Fruit fly (Drosophila melanogaster) whole organism, embryonic: Measurements from ENCODE around the gene lectin-37Db.

Source experiments
- BEAF-32 ChIP-seq: fragments of 200-800 bp; sonication (Bioruptor generic); optimal IDR thresholded peaks from 3 replicates; lab custom pipeline; 2017; ENCODE audit warnings: missing biosample characterization, missing genetic modification characterization, mild to moderate bottlenecking, moderate library complexity, missing genetic modification reagents
- CG11504 ChIP-seq: fragments of 200-800 bp; sonication (Bioruptor generic); optimal IDR thresholded peaks from 3 replicates; lab custom pipeline; 2019; ENCODE audit warnings: missing biosample characterization, mild to moderate bottlenecking, missing genetic modification characterization, moderate library complexity
- CG12391 ChIP-seq: fragments of 200-800 bp; sonication (Bioruptor generic); optimal IDR thresholded peaks from 3 replicates; lab custom pipeline; 2018; ENCODE audit warnings: missing biosample characterization, mild to moderate bottlenecking, missing genetic modification characterization, moderate library complexity
- CG12659 ChIP-seq: fragments of 200-800 bp; sonication (Bioruptor generic); optimal IDR thresholded peaks from 3 replicates; lab custom pipeline; 2017; ENCODE audit warnings: mild to moderate bottlenecking, missing biosample characterization, missing genetic modification reagents, missing genetic modification characterization
- CG13123 ChIP-seq: fragments of 200-800 bp; sonication (Bioruptor generic); optimal IDR thresholded peaks from 2 replicates; lab custom pipeline; 2016; ENCODE audit warnings: missing biosample characterization, missing genetic modification characterization
- CG15696 ChIP-seq: fragments of 200-800 bp; sonication (Bioruptor generic); optimal IDR thresholded peaks from 2 replicates; lab custom pipeline; 2019; ENCODE audit warnings: missing biosample characterization, mild to moderate bottlenecking, missing genetic modification characterization, moderate library complexity
- CG16813 ChIP-seq: fragments of 200-800 bp; sonication (Bioruptor generic); IDR thresholded peaks from 3 replicates; pipeline ENCODE4 v1.3.6; 2022; ENCODE audit warnings: missing biosample characterization, missing genetic modification characterization; ENCODE audit not compliant: partially characterized antibody
- CG17186 ChIP-seq: fragments of 200-800 bp; sonication (Bioruptor generic); optimal IDR thresholded peaks from 3 replicates; lab custom pipeline; 2017; ENCODE audit warnings: missing biosample characterization, missing genetic modification reagents, missing genetic modification characterization
- CG2116 ChIP-seq: fragments of 200-800 bp; sonication (Bioruptor generic); optimal IDR thresholded peaks from 3 replicates; lab custom pipeline; 2018; ENCODE audit warnings: missing biosample characterization, mild to moderate bottlenecking, missing genetic modification characterization
- CG42726 ChIP-seq: fragments of 200-800 bp; sonication (Bioruptor generic); IDR thresholded peaks from 2 replicates; pipeline ENCODE4 v1.3.6; 2022; ENCODE audit warnings: missing biosample characterization, missing genetic modification characterization; ENCODE audit not compliant: partially characterized antibody
- CG4424 ChIP-seq: fragments of 200-800 bp; sonication (Bioruptor generic); optimal IDR thresholded peaks from 3 replicates; lab custom pipeline; 2016; ENCODE audit warnings: missing biosample characterization, missing genetic modification characterization
- CG8765 ChIP-seq: fragments of 200-800 bp; sonication (Bioruptor generic); IDR thresholded peaks from 2 replicates; pipeline ENCODE4 v1.3.6; 2022; ENCODE audit warnings: missing biosample characterization, missing genetic modification characterization
- CG8944 ChIP-seq: fragments of 200-800 bp; sonication (Bioruptor generic); optimal IDR thresholded peaks from 3 replicates; lab custom pipeline; 2016; ENCODE audit warnings: missing biosample characterization, missing genetic modification characterization
- CTCF ChIP-seq: fragments of 200-800 bp; sonication (Bioruptor generic); optimal IDR thresholded peaks from 2 replicates; lab custom pipeline; 2017; ENCODE audit warnings: missing biosample characterization, mild to moderate bottlenecking, missing genetic modification characterization, moderate library complexity
- CoRest ChIP-seq: fragments of 200-800 bp; sonication (Bioruptor generic); optimal IDR thresholded peaks from 3 replicates; lab custom pipeline; 2018; ENCODE audit warnings: missing biosample characterization, mild to moderate bottlenecking, missing genetic modification characterization, moderate library complexity
- CrebB ChIP-seq: fragments of 200-800 bp; sonication (Bioruptor generic); optimal IDR thresholded peaks from 3 replicates; lab custom pipeline; 2018; ENCODE audit warnings: missing biosample characterization, mild to moderate bottlenecking, missing genetic modification characterization
- Dfd ChIP-seq, 2 experiments: fragments of >200 bp; optimal IDR thresholded peaks; 2 replicates each; lab custom pipeline; 2017; ENCODE audit warnings: missing biosample characterization in 2 of 2, missing genetic modification characterization in 2 of 2
- Doc3 ChIP-seq: fragments of 200-800 bp; sonication (Bioruptor generic); IDR thresholded peaks from 3 replicates; pipeline ENCODE4 v1.3.6; 2022; ENCODE audit warnings: missing biosample characterization, missing genetic modification characterization; ENCODE audit not compliant: partially characterized antibody
- Ets97D ChIP-seq: fragments of 200-800 bp; sonication (Bioruptor generic); optimal IDR thresholded peaks from 3 replicates; lab custom pipeline; 2016; ENCODE audit warnings: missing biosample characterization, missing genetic modification characterization
- HHEX ChIP-seq: fragments of 200-800 bp; sonication (Bioruptor generic); optimal IDR thresholded peaks from 3 replicates; lab custom pipeline; 2017; ENCODE audit warnings: missing biosample characterization, mild to moderate bottlenecking, missing genetic modification characterization, missing genetic modification reagents
- HmgZ ChIP-seq: fragments of 200-800 bp; sonication (Bioruptor generic); optimal IDR thresholded peaks from 2 replicates; lab custom pipeline; 2018; ENCODE audit warnings: missing biosample characterization, mild to moderate bottlenecking, missing genetic modification characterization
- MBD-R2 ChIP-seq: fragments of 200-800 bp; sonication (Bioruptor generic); IDR thresholded peaks from 2 replicates; pipeline ENCODE4 v1.3.6; 2022; ENCODE audit warnings: missing biosample characterization, missing genetic modification characterization
- Myb ChIP-seq: fragments of 200-800 bp; sonication (Bioruptor generic); optimal IDR thresholded peaks from 2 replicates; lab custom pipeline; 2016; ENCODE audit warnings: missing biosample characterization, missing genetic modification characterization
- Nf-YB ChIP-seq: fragments of 200-800 bp; sonication (Bioruptor generic); optimal IDR thresholded peaks from 3 replicates; lab custom pipeline; 2019; ENCODE audit warnings: missing biosample characterization, mild to moderate bottlenecking, missing genetic modification characterization, moderate library complexity
- Opbp ChIP-seq: fragments of 200-800 bp; sonication (Bioruptor generic); IDR thresholded peaks from 3 replicates; pipeline ENCODE4 v1.3.6; 2022; ENCODE audit warnings: missing biosample characterization, missing genetic modification characterization; ENCODE audit not compliant: partially characterized antibody
- PHDP ChIP-seq: fragments of 200-800 bp; sonication (Bioruptor generic); optimal IDR thresholded peaks from 3 replicates; lab custom pipeline; 2018; ENCODE audit warnings: missing biosample characterization, mild to moderate bottlenecking, missing genetic modification characterization, moderate library complexity
- Six4 ChIP-seq: fragments of 200-800 bp; sonication (Bioruptor generic); optimal IDR thresholded peaks from 2 replicates; lab custom pipeline; 2016; ENCODE audit warnings: missing biosample characterization, missing genetic modification characterization
- Sry-δ ChIP-seq: fragments of 200-800 bp; sonication (Bioruptor generic); optimal IDR thresholded peaks from 2 replicates; lab custom pipeline; 2016; ENCODE audit warnings: missing biosample characterization, missing genetic modification characterization
- Vsx1 ChIP-seq: fragments of 200-800 bp; sonication (Bioruptor generic); optimal IDR thresholded peaks from 2 replicates; lab custom pipeline; 2017; ENCODE audit warnings: missing biosample characterization, mild to moderate bottlenecking, missing genetic modification characterization, missing genetic modification reagents
- chinmo ChIP-seq: fragments of 200-800 bp; sonication (Bioruptor generic); IDR thresholded peaks from 4 replicates; pipeline ENCODE4 v1.3.6; 2022; ENCODE audit warnings: missing biosample characterization, missing genetic modification characterization; ENCODE audit not compliant: partially characterized antibody
- ci ChIP-seq: fragments of 200-800 bp; sonication (Bioruptor generic); IDR thresholded peaks from 3 replicates; pipeline ENCODE4 v1.3.6; 2022; ENCODE audit warnings: missing biosample characterization, missing genetic modification characterization
- eyg ChIP-seq: fragments of 200-800 bp; sonication (Bioruptor generic); optimal IDR thresholded peaks from 3 replicates; lab custom pipeline; 2016; ENCODE audit warnings: missing biosample characterization, missing genetic modification characterization
- fd96Cb ChIP-seq: fragments of 200-800 bp; sonication (Bioruptor generic); optimal IDR thresholded peaks from 2 replicates; lab custom pipeline; 2018; ENCODE audit warnings: missing biosample characterization, mild to moderate bottlenecking, missing genetic modification characterization, moderate library complexity
- grau ChIP-seq: fragments of 200-800 bp; optimal IDR thresholded peaks from 3 replicates; lab custom pipeline; 2019; ENCODE audit warnings: missing biosample characterization, mild to moderate bottlenecking, missing genetic modification characterization, moderate library complexity
- hb ChIP-seq: fragments of 200-800 bp; sonication (Bioruptor generic); IDR thresholded peaks from 3 replicates; pipeline ENCODE4 v1.3.6; 2022; ENCODE audit warnings: missing biosample characterization, missing genetic modification characterization; ENCODE audit not compliant: partially characterized antibody
- knrl ChIP-seq: fragments of 200-800 bp; sonication (Bioruptor generic); IDR thresholded peaks from 3 replicates; pipeline ENCODE4 v1.3.6; 2022; ENCODE audit warnings: missing biosample characterization, missing genetic modification characterization; ENCODE audit not compliant: partially characterized antibody
- mirr ChIP-seq: fragments of 200-800 bp; sonication (Bioruptor generic); optimal IDR thresholded peaks from 3 replicates; lab custom pipeline; 2018; ENCODE audit warnings: missing biosample characterization, mild to moderate bottlenecking, missing genetic modification characterization
- mld ChIP-seq: fragments of 200-800 bp; sonication (Bioruptor generic); IDR thresholded peaks from 3 replicates; pipeline ENCODE4 v1.3.6; 2022; ENCODE audit warnings: missing biosample characterization, missing genetic modification characterization; ENCODE audit not compliant: partially characterized antibody
- onecut ChIP-seq: fragments of 200-800 bp; sonication (Bioruptor generic); IDR thresholded peaks from 2 replicates; pipeline ENCODE4 v1.3.6; 2022; ENCODE audit warnings: missing biosample characterization, missing genetic modification characterization
- prd ChIP-seq, 3 experiments: fragments of >200 bp in 2 of 3; fragments of 200-800 bp in 1 of 3; sonication (Bioruptor generic) in 1 of 3; optimal IDR thresholded peaks in 2 of 3; IDR thresholded peaks in 1 of 3; 2 replicates in 2 of 3; 3 replicates in 1 of 3; pipeline versions ENCODE4 v1.3.6 to Lab custom; 2017 to 2022; ENCODE audit warnings: missing biosample characterization in 1 of 3, missing genetic modification characterization in 1 of 3
- so ChIP-seq: fragments of 200-800 bp; sonication (Bioruptor generic); IDR thresholded peaks from 3 replicates; pipeline ENCODE4 v1.3.6; 2022; ENCODE audit warnings: missing biosample characterization, missing genetic modification characterization
- sug ChIP-seq: fragments of 200-800 bp; optimal IDR thresholded peaks from 2 replicates; lab custom pipeline; 2019; ENCODE audit warnings: missing biosample characterization, mild to moderate bottlenecking, missing genetic modification characterization, moderate library complexity
- tgo ChIP-seq: fragments of 200-800 bp; sonication (Bioruptor generic); IDR thresholded peaks from 3 replicates; pipeline ENCODE4 v1.3.6; 2022; ENCODE audit warnings: missing biosample characterization, missing genetic modification characterization
- tna ChIP-seq: fragments of 200-800 bp; sonication (Bioruptor generic); IDR thresholded peaks from 2 replicates; pipeline ENCODE4 v1.3.6; 2022; ENCODE audit warnings: missing biosample characterization, missing genetic modification characterization; ENCODE audit not compliant: partially characterized antibody
- toy ChIP-seq: fragments of 200-800 bp; sonication (Bioruptor generic); IDR thresholded peaks from 2 replicates; pipeline ENCODE4 v1.3.6; 2022; ENCODE audit warnings: missing biosample characterization, missing genetic modification characterization
- trem ChIP-seq: fragments of 200-800 bp; optimal IDR thresholded peaks from 3 replicates; lab custom pipeline; 2019; ENCODE audit warnings: missing biosample characterization, mild to moderate bottlenecking, missing genetic modification characterization, moderate library complexity
- unc-4 ChIP-seq: fragments of 200-800 bp; sonication (Bioruptor generic); IDR thresholded peaks from 2 replicates; pipeline ENCODE4 v1.3.6; 2022; ENCODE audit warnings: missing biosample characterization, missing genetic modification characterization; ENCODE audit not compliant: partially characterized antibody
- unpg ChIP-seq: fragments of 200-800 bp; sonication (Bioruptor generic); optimal IDR thresholded peaks from 3 replicates; lab custom pipeline; 2018; ENCODE audit warnings: missing biosample characterization, mild to moderate bottlenecking, missing genetic modification characterization, moderate library complexity
- vnd ChIP-seq: fragments of 200-800 bp; sonication (Bioruptor generic); IDR thresholded peaks from 3 replicates; pipeline ENCODE4 v1.3.6; 2022; ENCODE audit warnings: missing biosample characterization, missing genetic modification characterization; ENCODE audit not compliant: partially characterized antibody

The lectin-37Db gene

dm6 chr2L:19430343-19430742, 11.5 kb downstream of the lectin-37Db start, which contains the start of gene RtcB (continued):
- TF ChIP-seq Six4 (GFP tag; lab: Kevin White, UChicago) (no peak), ci (GFP tag; lab: Robert Waterston, UW) (no peak), knrl (peak; percentile 98), PHDP (tag; lab: Kevin White, UChicago) (no peak), Ets97D (GFP tag; lab: Kevin White, UChicago) (peak; percentile 42), grau (peak; percentile 9), prd (optimal IDR thresholded peaks at IDR 0.05; lab: Kevin White, UChicago) (no peak), prd (GFP tag; IDR thresholded peaks at IDR 0.05; lab: Robert Waterston, UW) (0 out of 3 replicates have a peak, but pooled peaks have one; percentile 13), CG4424 (GFP tag; lab: Kevin White, UChicago) (no peak), mld (GFP tag; lab: Robert Waterston, UW) (peak; percentile 91), Doc3 (GFP tag; lab: Robert Waterston, UW) (peak; percentile 96; the same call in 2 of the 3 replicates), vnd (peak; percentile 97), Vsx1 (GFP tag; lab: Kevin White, UChicago) (no peak), hb (GFP tag; lab: Robert Waterston, UW) (peak; percentile 95), CG15696 (tag; lab: Kevin White, UChicago) (no peak), Sry-δ (GFP tag; lab: Kevin White, UChicago) (peak; percentile 75), trem (peak; percentile 60), HHEX (GFP tag; lab: Kevin White, UChicago) (no peak), BEAF-32 (GFP tag; lab: Kevin White, UChicago) (peak; percentile 97), so (no peak), fd96Cb (tag; lab: Kevin White, UChicago) (no peak), mirr (GFP tag; lab: Kevin White, UChicago) (no peak), unc-4 (GFP tag; lab: Robert Waterston, UW) (peak; percentile 95), CG11504 (tag; lab: Kevin White, UChicago) (peak; percentile 33), CG13123 (GFP tag; lab: Kevin White, UChicago) (no peak), chinmo (GFP tag; lab: Robert Waterston, UW) (peak; percentile 87), tgo (peak; percentile 15; the same call in 1 of the 3 replicates), CG8765 (no peak), CrebB (tag; lab: Kevin White, UChicago) (no peak), CG2116 (GFP tag; lab: Kevin White, UChicago) (peak; percentile 64), Myb (GFP tag; lab: Kevin White, UChicago) (peak; percentile 99), CTCF (GFP tag; lab: Kevin White, UChicago) (peak; percentile 48), CG12659 (GFP tag; lab: Kevin White, UChicago) (peak; percentile 37), CG16813 (GFP tag; lab: Robert Waterston, UW) (peak; percentile 98), CG8944 (peak; percentile 7), HmgZ (peak; percentile 61), CG42726 (GFP tag; lab: Robert Waterston, UW) (peak; percentile 97), eyg (GFP tag; lab: Kevin White, UChicago) (no peak), CG12391 (tag; lab: Kevin White, UChicago) (peak; percentile 19), toy (GFP tag; lab: Robert Waterston, UW) (no peak), unpg (GFP tag; lab: Kevin White, UChicago) (no peak), Nf-YB (GFP tag; lab: Kevin White, UChicago) (no peak), CG17186 (GFP tag; lab: Kevin White, UChicago) (peak; percentile 75), Dfd (GFP tag; optimal IDR thresholded peaks at IDR 0.05; lab: Kevin White, UChicago) (peak in 1 of 2 experiments; percentile 62), MBD-R2 (GFP tag; lab: Robert Waterston, UW) (peak; percentile 68), CoRest (peak; percentile 71), onecut (GFP tag; lab: Robert Waterston, UW) (no peak), tna (GFP tag; lab: Robert Waterston, UW) (peak; percentile 91), Opbp (GFP tag; lab: Robert Waterston, UW) (peak; percentile 93), sug (tag; lab: Kevin White, UChicago) (peak; percentile 12)
